Fruit fly (Drosophila melanogaster) whole organism, embryonic: Measurements from ENCODE around the gene Jarid2.

Experiments
- Aef1 ChIP-seq: fragments of 200-800 bp; sonication (Bioruptor generic); IDR thresholded peaks from 3 replicates; pipeline ENCODE4 v1.3.6; 2022; ENCODE audit warnings: missing biosample characterization, missing genetic modification characterization
- B-H1 ChIP-seq: fragments of 200-800 bp; sonication (Bioruptor generic); IDR thresholded peaks from 3 replicates; pipeline ENCODE4 v1.3.6; 2022; ENCODE audit warnings: missing biosample characterization, missing genetic modification characterization
- B-H2 ChIP-seq: fragments of 200-800 bp; sonication (Bioruptor generic); optimal IDR thresholded peaks from 2 replicates; lab custom pipeline; 2018; ENCODE audit warnings: missing biosample characterization, mild to moderate bottlenecking, missing genetic modification characterization
- C15 ChIP-seq: fragments of 200-800 bp; sonication (Bioruptor generic); IDR thresholded peaks from 3 replicates; pipeline ENCODE4 v1.3.6; 2022; ENCODE audit warnings: missing biosample characterization, missing genetic modification characterization
- CG10321 ChIP-seq: fragments of 200-800 bp; sonication (Bioruptor generic); IDR thresholded peaks from 2 replicates; pipeline ENCODE4 v1.3.6; 2022; ENCODE audit warnings: missing biosample characterization, missing genetic modification characterization
- CG12299 ChIP-seq: fragments of 200-800 bp; sonication (Bioruptor generic); optimal IDR thresholded peaks from 2 replicates; lab custom pipeline; 2018; ENCODE audit warnings: missing biosample characterization, mild to moderate bottlenecking, missing genetic modification characterization
- CG13775 ChIP-seq: fragments of 200-800 bp; sonication (Bioruptor generic); optimal IDR thresholded peaks from 3 replicates; lab custom pipeline; 2017; ENCODE audit warnings: missing biosample characterization, mild to moderate bottlenecking, missing genetic modification characterization
- CG15696 ChIP-seq: fragments of 200-800 bp; sonication (Bioruptor generic); optimal IDR thresholded peaks from 2 replicates; lab custom pipeline; 2019; ENCODE audit warnings: missing biosample characterization, mild to moderate bottlenecking, missing genetic modification characterization, moderate library complexity
- CG1603 ChIP-seq: fragments of 200-800 bp; sonication (Bioruptor generic); optimal IDR thresholded peaks from 2 replicates; lab custom pipeline; 2019; ENCODE audit warnings: missing biosample characterization, mild to moderate bottlenecking, missing genetic modification characterization, moderate library complexity
- CG17612 ChIP-seq: fragments of 200-800 bp; sonication (Bioruptor generic); IDR thresholded peaks from 2 replicates; pipeline ENCODE4 v1.3.6; 2022; ENCODE audit warnings: missing biosample characterization, missing genetic modification characterization
- CG17802 ChIP-seq: fragments of 200-800 bp; sonication (Bioruptor generic); optimal IDR thresholded peaks from 2 replicates; lab custom pipeline; 2018; ENCODE audit warnings: missing biosample characterization, mild to moderate bottlenecking, missing genetic modification characterization, moderate library complexity
- CG18764 ChIP-seq: fragments of 200-800 bp; sonication (Bioruptor generic); optimal IDR thresholded peaks from 3 replicates; lab custom pipeline; 2016; ENCODE audit warnings: missing biosample characterization, missing genetic modification characterization
- CG2875 ChIP-seq: fragments of 200-800 bp; sonication (Bioruptor generic); optimal IDR thresholded peaks from 2 replicates; lab custom pipeline; 2017; ENCODE audit warnings: missing biosample characterization, mild to moderate bottlenecking, missing genetic modification characterization, missing genetic modification reagents
- CG30431 ChIP-seq: fragments of 200-800 bp; sonication (Bioruptor generic); optimal IDR thresholded peaks from 2 replicates; lab custom pipeline; 2017; ENCODE audit warnings: missing biosample characterization, missing genetic modification characterization
- CG32772 ChIP-seq: fragments of 200-800 bp; sonication (Bioruptor generic); IDR thresholded peaks from 2 replicates; pipeline ENCODE4 v1.3.6; 2022; ENCODE audit warnings: missing biosample characterization, missing genetic modification characterization
- CG34224 ChIP-seq: fragments of 200-800 bp; sonication (Bioruptor generic); IDR thresholded peaks from 3 replicates; pipeline ENCODE4 v1.3.6; 2022; ENCODE audit warnings: missing biosample characterization, missing genetic modification characterization; ENCODE audit not compliant: partially characterized antibody
- CG34422 ChIP-seq: fragments of 200-800 bp; sonication (Bioruptor generic); IDR thresholded peaks from 3 replicates; pipeline ENCODE4 v1.3.6; 2022; ENCODE audit warnings: missing biosample characterization, missing genetic modification characterization
- CG43689 ChIP-seq: fragments of 200-800 bp; sonication (Bioruptor generic); IDR thresholded peaks from 2 replicates; pipeline ENCODE4 v1.3.6; 2022; ENCODE audit warnings: missing biosample characterization, missing genetic modification characterization
- CG6175 ChIP-seq: fragments of 200-800 bp; sonication (Bioruptor generic); IDR thresholded peaks from 3 replicates; pipeline ENCODE4 v1.3.6; 2022; ENCODE audit warnings: missing biosample characterization, missing genetic modification characterization
- CG8478 ChIP-seq: fragments of >200 bp; optimal IDR thresholded peaks from 2 replicates; lab custom pipeline; 2018
- D19B ChIP-seq: fragments of 200-800 bp; sonication (Bioruptor generic); optimal IDR thresholded peaks from 2 replicates; lab custom pipeline; 2017; ENCODE audit warnings: missing biosample characterization, mild to moderate bottlenecking, missing genetic modification characterization
- Dip2 ChIP-seq: fragments of 200-800 bp; sonication (Bioruptor generic); IDR thresholded peaks from 2 replicates; pipeline ENCODE4 v1.3.6; 2022; ENCODE audit warnings: missing biosample characterization, missing genetic modification characterization
- Fer1 ChIP-seq: fragments of 200-800 bp; sonication (Bioruptor generic); optimal IDR thresholded peaks from 2 replicates; lab custom pipeline; 2017; ENCODE audit warnings: missing biosample characterization, mild to moderate bottlenecking, missing genetic modification characterization
- Fer3 ChIP-seq: fragments of 200-800 bp; sonication (Bioruptor generic); optimal IDR thresholded peaks from 2 replicates; lab custom pipeline; 2018; ENCODE audit warnings: missing biosample characterization, mild to moderate bottlenecking, missing genetic modification characterization, moderate library complexity
- Jarid2 ChIP-seq: fragments of 200-800 bp; sonication (Bioruptor generic); optimal IDR thresholded peaks from 3 replicates; lab custom pipeline; 2017; ENCODE audit warnings: mild to moderate bottlenecking, missing biosample characterization, missing genetic modification reagents, missing genetic modification characterization
- MTF-1 ChIP-seq: fragments of 200-800 bp; sonication (Bioruptor generic); optimal IDR thresholded peaks from 2 replicates; lab custom pipeline; 2018; ENCODE audit warnings: missing biosample characterization, mild to moderate bottlenecking, missing genetic modification characterization, borderline replicate concordance
- Nf-YB ChIP-seq: fragments of 200-800 bp; sonication (Bioruptor generic); optimal IDR thresholded peaks from 3 replicates; lab custom pipeline; 2019; ENCODE audit warnings: missing biosample characterization, mild to moderate bottlenecking, missing genetic modification characterization, moderate library complexity
- Sin3A ChIP-seq: fragments of >200 bp; optimal IDR thresholded peaks from 2 replicates; lab custom pipeline; 2018
- Sry-δ ChIP-seq: fragments of 200-800 bp; sonication (Bioruptor generic); optimal IDR thresholded peaks from 2 replicates; lab custom pipeline; 2016; ENCODE audit warnings: missing biosample characterization, missing genetic modification characterization
- Tbp ChIP-seq: fragments of >200 bp; optimal IDR thresholded peaks from 2 replicates; lab custom pipeline; 2018; ENCODE audit warnings: missing biosample characterization, missing genetic modification characterization
- ap ChIP-seq: fragments of 200-800 bp; sonication (Bioruptor generic); IDR thresholded peaks from 2 replicates; pipeline ENCODE4 v1.3.6; 2022; ENCODE audit warnings: missing biosample characterization, missing genetic modification characterization
- cg ChIP-seq: fragments of 200-800 bp; sonication (Bioruptor generic); optimal IDR thresholded peaks from 3 replicates; lab custom pipeline; 2019; ENCODE audit warnings: missing biosample characterization, mild to moderate bottlenecking, missing genetic modification characterization, moderate library complexity
- crp ChIP-seq, 2 experiments: fragments of 200-800 bp; sonication (Bioruptor generic); optimal IDR thresholded peaks; 2 replicates in 1 of 2; 3 replicates in 1 of 2; lab custom pipeline; 2017; ENCODE audit warnings: missing biosample characterization in 2 of 2, missing genetic modification characterization in 2 of 2, mild to moderate bottlenecking in 1 of 2, moderate library complexity in 1 of 2
- esg ChIP-seq: fragments of 200-800 bp; sonication (Bioruptor generic); conservative IDR thresholded peaks from 2 replicates; pipeline ENCODE4 v1.3.6; 2022; ENCODE audit warnings: missing biosample characterization, missing genetic modification characterization
- eyg ChIP-seq: fragments of 200-800 bp; sonication (Bioruptor generic); optimal IDR thresholded peaks from 3 replicates; lab custom pipeline; 2016; ENCODE audit warnings: missing biosample characterization, missing genetic modification characterization
- fd64A ChIP-seq: fragments of 200-800 bp; sonication (Bioruptor generic); optimal IDR thresholded peaks from 3 replicates; lab custom pipeline; 2018; ENCODE audit warnings: missing biosample characterization, mild to moderate bottlenecking, missing genetic modification characterization
- gro ChIP-seq: fragments of 200-800 bp; sonication (Bioruptor generic); optimal IDR thresholded peaks from 2 replicates; lab custom pipeline; 2016; ENCODE audit warnings: missing biosample characterization, missing genetic modification characterization
- gsb ChIP-seq: fragments of 200-800 bp; sonication (Bioruptor generic); IDR thresholded peaks from 2 replicates; pipeline ENCODE4 v1.3.6; 2022; ENCODE audit warnings: missing biosample characterization, missing genetic modification characterization
- lbe ChIP-seq: fragments of 200-800 bp; sonication (Bioruptor generic); optimal IDR thresholded peaks from 2 replicates; lab custom pipeline; 2016; ENCODE audit warnings: missing biosample characterization, mild to moderate bottlenecking, missing genetic modification characterization
- nau ChIP-seq: fragments of 200-800 bp; sonication (Bioruptor generic); optimal IDR thresholded peaks from 3 replicates; lab custom pipeline; 2017; ENCODE audit warnings: missing biosample characterization, mild to moderate bottlenecking, missing genetic modification characterization, missing genetic modification reagents
- oc ChIP-seq: fragments of 200-800 bp; sonication (Bioruptor generic); optimal IDR thresholded peaks from 2 replicates; lab custom pipeline; 2018; ENCODE audit warnings: missing biosample characterization, mild to moderate bottlenecking, missing genetic modification characterization, moderate library complexity
- pfk ChIP-seq: fragments of 200-800 bp; sonication (Bioruptor generic); optimal IDR thresholded peaks from 2 replicates; lab custom pipeline; 2018; ENCODE audit warnings: missing biosample characterization, mild to moderate bottlenecking, missing genetic modification characterization, moderate library complexity
- sc ChIP-seq, 3 experiments: fragments of >200 bp in 2 of 3; fragments of 200-800 bp in 1 of 3; sonication (Bioruptor generic) in 1 of 3; optimal IDR thresholded peaks; 2 replicates in 2 of 3; 3 replicates in 1 of 3; lab custom pipeline; 2017; ENCODE audit warnings: mild to moderate bottlenecking in 1 of 3, missing biosample characterization in 1 of 3, missing genetic modification characterization in 1 of 3, missing genetic modification reagents in 1 of 3
- scrt ChIP-seq: fragments of 200-800 bp; sonication (Bioruptor generic); optimal IDR thresholded peaks from 2 replicates; lab custom pipeline; 2018; ENCODE audit warnings: missing biosample characterization, mild to moderate bottlenecking, missing genetic modification characterization, moderate library complexity
- sens ChIP-seq: fragments of 200-800 bp; sonication (Bioruptor generic); peaks from one replicate; lab custom pipeline; 2016; ENCODE audit warnings: missing biosample characterization, missing genetic modification characterization
- sima ChIP-seq: fragments of 200-800 bp; sonication (Bioruptor generic); optimal IDR thresholded peaks from 2 replicates; lab custom pipeline; 2016; ENCODE audit warnings: missing biosample characterization, missing genetic modification characterization
- sisA ChIP-seq: fragments of 200-800 bp; sonication (Bioruptor generic); IDR thresholded peaks from 2 replicates; pipeline ENCODE4 v1.3.6; 2022; ENCODE audit warnings: missing biosample characterization, missing genetic modification characterization
- sna ChIP-seq: fragments of 200-800 bp; sonication (Bioruptor generic); IDR thresholded peaks from 2 replicates; pipeline ENCODE4 v1.3.6; 2022; ENCODE audit warnings: missing biosample characterization, missing genetic modification characterization; ENCODE audit not compliant: partially characterized antibody
- stc ChIP-seq: fragments of 200-800 bp; sonication (Bioruptor generic); IDR thresholded peaks from 2 replicates; pipeline ENCODE4 v1.3.6; 2022; ENCODE audit warnings: missing biosample characterization, missing genetic modification characterization
- stwl ChIP-seq: fragments of 200-800 bp; sonication (Bioruptor generic); optimal IDR thresholded peaks from 3 replicates; lab custom pipeline; 2018; ENCODE audit warnings: missing biosample characterization, mild to moderate bottlenecking, missing genetic modification characterization, moderate library complexity
- toy ChIP-seq: fragments of 200-800 bp; sonication (Bioruptor generic); IDR thresholded peaks from 2 replicates; pipeline ENCODE4 v1.3.6; 2022; ENCODE audit warnings: missing biosample characterization, missing genetic modification characterization
- tx ChIP-seq: fragments of 200-800 bp; sonication (Bioruptor generic); optimal IDR thresholded peaks from 2 replicates; lab custom pipeline; 2016; ENCODE audit warnings: missing biosample characterization, missing genetic modification characterization
- yki ChIP-seq: fragments of >200 bp; optimal IDR thresholded peaks from 3 replicates; lab custom pipeline; 2018

Gene Jarid2

DNA sequence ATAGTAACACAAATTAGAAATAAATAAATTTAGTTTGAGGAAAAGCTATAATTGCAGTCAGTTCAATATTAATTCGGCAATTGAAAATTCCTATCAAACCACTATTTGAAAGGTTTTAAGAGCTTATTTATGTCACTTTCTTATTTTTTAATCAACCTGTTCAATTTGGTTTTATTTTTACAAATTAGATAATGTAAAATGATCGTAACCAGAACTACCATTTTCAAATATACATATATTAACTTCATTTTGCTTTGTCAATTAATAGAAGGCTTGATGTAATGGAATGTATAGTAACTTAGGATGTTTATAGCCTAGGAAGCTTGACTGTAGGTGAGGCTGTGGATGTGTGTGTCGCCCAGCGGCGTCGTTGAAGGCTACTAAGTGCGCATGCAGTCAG, 10.2 kb upstream of the Jarid2 start (continued):
- TF ChIP-seq crp (GFP tag; optimal IDR thresholded peaks at IDR 0.05; lab: Kevin White, UChicago): no peak
- peak; percentile 73 for TF ChIP-seq sens (GFP tag; lab: Kevin White, UChicago)
- peak; percentile 15 for TF ChIP-seq CG13775
- TF ChIP-seq C15 (GFP tag; lab: Robert Waterston, UW): no peak
- no peak for TF ChIP-seq CG2875
- TF ChIP-seq CG15696 (tag; lab: Kevin White, UChicago): no peak
- no peak for TF ChIP-seq sc (optimal IDR thresholded peaks at IDR 0.05; lab: Kevin White, UChicago)
- no peak for TF ChIP-seq sc (GFP tag; optimal IDR thresholded peaks at IDR 0.05; lab: Kevin White, UChicago)
- no peak for TF ChIP-seq CG17612 (GFP tag; lab: Robert Waterston, UW)
- no peak for TF ChIP-seq sisA (GFP tag; lab: Robert Waterston, UW)
- TF ChIP-seq Tbp (GFP tag; lab: Kevin White, UChicago): no peak
- TF ChIP-seq esg (GFP tag; lab: Robert Waterston, UW): no peak
- no peak for TF ChIP-seq CG17802 (tag; lab: Kevin White, UChicago)
- TF ChIP-seq CG34422 (GFP tag; lab: Robert Waterston, UW): no peak
- TF ChIP-seq stwl (tag; lab: Kevin White, UChicago): no peak
- no peak for TF ChIP-seq tx (GFP tag; lab: Kevin White, UChicago)
- no peak for TF ChIP-seq scrt (GFP tag; lab: Kevin White, UChicago)
- TF ChIP-seq CG18764 (GFP tag; lab: Kevin White, UChicago): no peak
- TF ChIP-seq Dip2 (GFP tag; lab: Robert Waterston, UW): no peak
- TF ChIP-seq CG10321 (GFP tag; lab: Robert Waterston, UW): no peak
- TF ChIP-seq CG34224 (GFP tag; lab: Robert Waterston, UW): no peak
- no peak for TF ChIP-seq Fer3 (tag; lab: Kevin White, UChicago)
- no peak for TF ChIP-seq D19B
- no peak for TF ChIP-seq toy (GFP tag; lab: Robert Waterston, UW)
- TF ChIP-seq gro (GFP tag; lab: Kevin White, UChicago): no peak
- TF ChIP-seq CG30431: no peak
- no peak for TF ChIP-seq CG1603 (tag; lab: Kevin White, UChicago)
- no peak for TF ChIP-seq ap (GFP tag; lab: Robert Waterston, UW)
- no peak for TF ChIP-seq yki
- TF ChIP-seq Sin3A (lab: Kevin White, UChicago): no peak
- no peak for TF ChIP-seq B-H1
- no peak for TF ChIP-seq Nf-YB (GFP tag; lab: Kevin White, UChicago)
- no peak for TF ChIP-seq CG32772 (GFP tag; lab: Robert Waterston, UW)
- no peak for TF ChIP-seq nau
- TF ChIP-seq CG43689 (GFP tag; lab: Robert Waterston, UW): no peak
- no peak for TF ChIP-seq eyg (GFP tag; lab: Kevin White, UChicago)
- TF ChIP-seq Sry-δ (GFP tag; lab: Kevin White, UChicago): no peak
- no peak for TF ChIP-seq Jarid2 (GFP tag; lab: Kevin White, UChicago)
- no peak for TF ChIP-seq Aef1 (GFP tag; lab: Robert Waterston, UW)
- TF ChIP-seq CG12299 (tag; lab: Kevin White, UChicago): no peak
- TF ChIP-seq B-H2 (GFP tag; lab: Kevin White, UChicago): no peak
- no peak for TF ChIP-seq gsb (GFP tag; lab: Robert Waterston, UW)
- no peak for TF ChIP-seq CG6175 (GFP tag; lab: Robert Waterston, UW)
- TF ChIP-seq Fer1: peak; percentile 42
- TF ChIP-seq CG8478 (lab: Kevin White, UChicago): no peak
- TF ChIP-seq MTF-1 (GFP tag; lab: Kevin White, UChicago): no peak
- no peak for TF ChIP-seq pfk
- TF ChIP-seq stc (GFP tag; lab: Robert Waterston, UW): no peak
- no peak for TF ChIP-seq sima (GFP tag; lab: Kevin White, UChicago)
- no peak for TF ChIP-seq oc (tag; lab: Kevin White, UChicago)
- TF ChIP-seq cg: no peak
- TF ChIP-seq lbe (GFP tag; lab: Kevin White, UChicago): no peak
- no peak for TF ChIP-seq fd64A (GFP tag; lab: Kevin White, UChicago)
- TF ChIP-seq sna: no peak
